Worm (Caenorhabditis elegans): ENCODE results near the gene tpan-1.

DNA sequence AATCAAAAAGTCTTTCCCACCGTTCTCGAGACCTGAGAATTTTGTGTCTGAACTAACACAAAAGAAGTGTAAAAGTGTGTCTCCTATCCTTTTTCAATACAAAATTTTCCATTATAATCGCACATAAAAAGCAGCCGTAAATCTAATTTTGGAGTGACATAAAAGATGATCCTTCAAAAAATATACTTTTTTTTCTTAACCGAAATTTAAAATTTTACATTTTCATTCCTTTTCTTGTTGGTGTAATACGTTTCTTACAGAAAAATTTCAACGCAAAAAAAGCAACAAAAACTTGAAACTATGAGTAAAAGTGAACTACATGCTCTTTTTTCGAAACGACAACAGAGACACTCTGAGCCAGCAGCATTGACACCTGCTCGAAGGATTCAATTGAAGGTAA is 17.7 kb downstream of the tpan-1 start, which contains the start of gene Y44A6D.6:
- TF ChIP-seq blmp-1 (tag; optimal IDR thresholded peaks at IDR 0.05; ENCODE audit: insufficient read depth), result no peak
- no peak for TF ChIP-seq C34F6.9 (tag; optimal IDR thresholded peaks at IDR 0.05)
- no peak for TF ChIP-seq nhr-25 (tag; optimal IDR thresholded peaks at IDR 0.05)
- no peak for TF ChIP-seq unc-39 (tag; optimal IDR thresholded peaks at IDR 0.05)

All from whole organism, L2 larva.